Fruit fly (Drosophila melanogaster): Measurements from ENCODE around the gene CG3407.

Gene CG3407

DNA sequence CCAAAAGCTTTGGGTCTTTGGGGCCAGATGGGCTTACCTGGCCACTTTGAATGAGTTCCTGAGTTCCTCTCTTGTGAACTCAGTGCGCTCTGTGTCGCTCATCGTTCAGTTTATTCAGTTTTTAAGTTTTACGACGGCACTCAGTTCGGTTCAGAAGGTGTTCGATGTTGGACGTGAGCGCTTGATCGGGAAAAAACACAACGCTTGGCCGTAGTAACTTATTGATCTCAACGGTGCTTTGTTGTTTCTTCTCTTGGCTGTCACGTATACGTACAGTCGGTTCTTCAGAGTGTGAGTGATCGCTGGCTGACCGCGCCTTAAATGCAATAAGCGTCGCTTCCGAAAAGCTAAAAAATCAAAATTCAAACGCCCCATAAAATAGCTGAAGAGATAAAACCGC, 26.2 kb downstream of the CG3407 start, which contains the start of gene bark:
Gene bark (plus strand): TSS at position 140 of the 400 bp plus-strand sequence.
- TF ChIP-seq Sin3A (optimal IDR thresholded peaks at IDR 0.05) (no peak), psq (optimal IDR thresholded peaks at IDR 0.05) (no peak), insv (optimal IDR thresholded peaks at IDR 0.05) (no peak)

DNA sequence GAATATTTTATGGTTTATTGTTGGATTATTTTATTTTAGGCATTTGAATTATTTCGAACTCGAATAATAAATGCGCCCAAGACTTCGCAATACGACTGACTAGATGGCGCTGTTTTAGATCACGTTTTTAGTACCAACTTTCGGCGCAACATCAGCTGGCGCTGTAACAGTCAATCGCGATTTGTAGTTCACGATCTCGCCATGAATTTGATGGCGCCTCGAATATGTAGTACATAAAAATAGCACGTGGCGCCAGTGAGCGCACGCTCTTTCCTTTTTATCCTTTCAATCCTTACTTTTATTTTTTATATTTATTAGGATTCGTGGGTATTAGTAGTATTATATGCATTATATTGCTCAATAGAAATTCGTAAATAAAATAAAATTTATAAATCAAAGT, 27.0 kb downstream of the CG3407 start:
- TF ChIP-seq Sin3A (optimal IDR thresholded peaks at IDR 0.05) (no peak), insv (optimal IDR thresholded peaks at IDR 0.05) (no peak), h (optimal IDR thresholded peaks at IDR 0.05) (no peak), Myc (optimal IDR thresholded peaks at IDR 0.05) (no peak), psq (optimal IDR thresholded peaks at IDR 0.05) (no peak)

DNA sequence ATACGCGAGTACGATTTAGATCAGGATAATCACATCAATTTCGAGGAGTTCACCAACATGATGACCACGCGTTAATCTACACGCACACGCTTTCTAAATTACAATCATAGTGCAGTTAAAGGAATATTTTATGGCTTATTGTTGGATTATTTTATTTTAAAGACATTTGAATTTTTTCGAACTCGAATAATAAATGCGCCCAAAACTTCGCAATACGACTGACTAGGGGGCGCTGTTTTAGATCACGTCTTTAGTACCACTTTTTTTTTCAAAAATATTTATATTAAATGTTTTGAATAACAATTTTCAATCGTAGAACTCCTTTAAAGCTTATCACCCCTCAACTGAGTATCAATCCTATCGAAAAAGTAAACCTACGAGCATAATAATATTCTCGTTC, 27.8 kb downstream of the CG3407 start:
- no peak for TF ChIP-seq h (optimal IDR thresholded peaks at IDR 0.05)

DNA sequence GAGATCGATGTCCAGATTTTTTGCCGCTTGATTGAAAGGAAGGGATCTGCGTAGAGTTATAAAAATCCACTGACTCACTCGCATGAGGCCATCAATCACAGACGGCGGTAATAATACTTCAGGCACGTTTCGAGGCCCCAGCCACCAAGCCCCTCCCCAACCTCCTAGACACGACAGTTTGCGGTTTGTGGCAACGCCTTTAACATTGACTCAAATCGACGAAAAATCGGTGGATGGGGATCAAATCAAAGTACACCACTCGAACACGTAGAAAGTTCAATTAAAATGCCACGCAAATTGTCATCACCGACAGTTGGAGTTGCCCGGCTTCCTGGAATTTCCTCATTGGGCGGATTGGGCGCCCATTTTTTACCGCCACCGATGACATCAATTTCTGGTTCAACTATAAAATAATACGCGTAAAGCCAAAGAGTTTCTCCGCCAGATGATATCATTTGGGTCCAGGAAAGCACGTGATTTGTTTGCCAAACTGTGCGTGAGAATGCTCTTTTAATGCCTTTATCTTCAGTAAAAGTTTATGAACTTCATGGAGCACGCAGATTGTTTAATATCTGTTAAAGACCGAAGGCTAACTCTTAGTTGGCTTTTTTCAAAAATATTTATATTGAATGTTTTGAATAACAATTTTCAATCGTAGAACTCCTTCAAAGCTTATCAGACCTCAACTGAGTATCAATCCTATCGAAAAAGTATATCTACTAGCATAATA, 28.8 kb downstream of the CG3407 start, which contains the start of gene CG31960:
Gene CG31960 (plus strand): TSS at position 680 of the 730 bp plus-strand sequence.
- TF ChIP-seq ttk (optimal IDR thresholded peaks at IDR 0.05) = no peak
- TF ChIP-seq psq (optimal IDR thresholded peaks at IDR 0.05) = no peak
- TF ChIP-seq h (optimal IDR thresholded peaks at IDR 0.05) = no peak
- no peak for TF ChIP-seq Myc (optimal IDR thresholded peaks at IDR 0.05)
- no peak for TF ChIP-seq insv (optimal IDR thresholded peaks at IDR 0.05)

DNA sequence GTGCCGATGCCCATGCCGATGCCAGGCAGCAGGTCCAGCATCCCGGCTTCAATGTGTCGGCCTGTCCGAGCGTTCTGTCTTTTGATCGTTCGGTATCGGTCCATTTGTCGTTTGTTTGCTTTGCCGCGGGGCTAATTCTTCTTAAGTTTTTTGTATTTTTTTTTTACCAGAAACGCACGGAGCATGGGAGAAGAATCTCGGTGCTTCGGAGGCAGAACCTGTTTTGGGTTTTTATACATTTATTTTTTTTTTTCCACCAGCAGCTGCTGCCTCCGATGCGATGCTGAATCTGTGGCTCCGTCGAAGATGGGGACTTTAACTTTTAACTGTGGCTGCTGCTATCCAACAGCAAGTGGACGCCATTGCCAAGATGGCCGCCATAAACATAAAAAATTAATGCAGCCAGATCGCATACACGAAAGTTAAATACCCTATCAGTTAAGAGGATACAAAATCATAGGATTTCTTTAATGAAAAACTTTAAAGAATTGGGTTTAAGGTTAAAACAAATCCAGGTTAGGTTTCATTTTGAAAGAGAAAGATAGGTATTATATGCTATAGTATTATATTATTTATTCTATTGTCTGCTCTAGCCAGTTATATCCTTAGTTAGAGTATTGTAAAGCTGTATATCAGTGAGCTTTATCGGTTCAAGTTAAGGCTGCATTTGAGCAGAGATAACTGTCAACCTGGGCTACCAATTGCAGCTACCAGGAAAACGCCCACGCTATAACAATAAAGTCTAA, 31.9 kb downstream of the CG3407 start:
- no peak for TF ChIP-seq psq (optimal IDR thresholded peaks at IDR 0.05)
- TF ChIP-seq h (optimal IDR thresholded peaks at IDR 0.05) = no peak
- no peak for TF ChIP-seq Sin3A (optimal IDR thresholded peaks at IDR 0.05)
- no peak for TF ChIP-seq Myc (optimal IDR thresholded peaks at IDR 0.05)
- TF ChIP-seq insv (optimal IDR thresholded peaks at IDR 0.05) = no peak
- no peak for TF ChIP-seq ttk (optimal IDR thresholded peaks at IDR 0.05)

DNA sequence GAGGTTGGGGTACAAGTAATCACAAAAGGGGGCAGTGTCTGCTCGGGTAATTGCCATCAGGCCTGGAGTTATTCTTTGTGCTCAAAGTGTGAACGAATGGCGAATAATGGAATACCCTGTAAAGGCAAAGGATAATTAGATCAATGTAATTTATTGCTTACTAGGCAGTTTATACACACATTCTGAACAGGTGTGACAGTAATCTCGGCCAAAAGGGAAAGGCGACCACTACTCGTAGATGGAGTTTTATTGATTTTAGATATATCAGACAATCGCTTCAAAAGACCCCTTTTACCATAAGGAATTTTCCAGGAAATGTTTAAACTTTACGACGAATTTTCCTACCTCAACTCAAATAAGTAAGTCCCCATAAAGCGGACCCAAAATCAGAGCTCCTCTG, 32.6 kb downstream of the CG3407 start:
- no peak for TF ChIP-seq Myc (optimal IDR thresholded peaks at IDR 0.05)
- no peak for TF ChIP-seq ttk (optimal IDR thresholded peaks at IDR 0.05)
- no peak for TF ChIP-seq Sin3A (optimal IDR thresholded peaks at IDR 0.05)
- no peak for TF ChIP-seq insv (optimal IDR thresholded peaks at IDR 0.05)
- no peak for TF ChIP-seq psq (optimal IDR thresholded peaks at IDR 0.05)
- no peak for TF ChIP-seq h (optimal IDR thresholded peaks at IDR 0.05)

DNA sequence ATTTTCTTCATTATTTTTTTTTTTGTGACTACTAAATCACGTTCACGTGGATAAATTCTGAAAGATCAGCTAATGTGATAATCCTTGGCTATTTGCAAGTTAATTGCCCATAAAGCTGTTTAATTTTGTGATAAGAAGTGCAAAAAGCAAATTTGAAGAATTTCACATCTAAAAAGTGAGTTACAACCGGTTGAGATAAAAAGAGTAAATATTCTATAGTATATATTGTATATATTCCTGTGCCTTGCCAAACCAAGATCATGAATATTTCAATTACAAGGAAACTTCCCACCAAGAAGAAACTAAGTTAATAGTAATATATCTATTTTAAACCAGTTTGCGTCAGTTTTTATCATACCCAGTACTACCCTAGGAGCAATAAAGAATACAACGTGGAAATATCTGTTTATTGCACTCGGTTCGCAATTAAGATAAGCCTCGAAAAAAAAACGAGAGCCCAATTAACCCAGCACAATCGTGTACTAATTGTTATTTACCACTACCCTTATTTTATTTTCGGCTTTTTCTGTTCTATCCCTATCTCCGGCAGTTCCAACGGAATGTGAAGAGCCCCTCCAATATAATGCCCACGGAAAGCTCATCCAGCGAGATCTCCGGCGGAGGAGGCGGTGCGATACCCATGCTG, 33.9 kb downstream of the CG3407 start:
- no peak for TF ChIP-seq insv (optimal IDR thresholded peaks at IDR 0.05)
- TF ChIP-seq psq (optimal IDR thresholded peaks at IDR 0.05) = no peak
- TF ChIP-seq Sin3A (optimal IDR thresholded peaks at IDR 0.05) = no peak
- TF ChIP-seq Myc (optimal IDR thresholded peaks at IDR 0.05) = no peak
- no peak for TF ChIP-seq ttk (optimal IDR thresholded peaks at IDR 0.05)
- TF ChIP-seq h (optimal IDR thresholded peaks at IDR 0.05) = no peak

DNA sequence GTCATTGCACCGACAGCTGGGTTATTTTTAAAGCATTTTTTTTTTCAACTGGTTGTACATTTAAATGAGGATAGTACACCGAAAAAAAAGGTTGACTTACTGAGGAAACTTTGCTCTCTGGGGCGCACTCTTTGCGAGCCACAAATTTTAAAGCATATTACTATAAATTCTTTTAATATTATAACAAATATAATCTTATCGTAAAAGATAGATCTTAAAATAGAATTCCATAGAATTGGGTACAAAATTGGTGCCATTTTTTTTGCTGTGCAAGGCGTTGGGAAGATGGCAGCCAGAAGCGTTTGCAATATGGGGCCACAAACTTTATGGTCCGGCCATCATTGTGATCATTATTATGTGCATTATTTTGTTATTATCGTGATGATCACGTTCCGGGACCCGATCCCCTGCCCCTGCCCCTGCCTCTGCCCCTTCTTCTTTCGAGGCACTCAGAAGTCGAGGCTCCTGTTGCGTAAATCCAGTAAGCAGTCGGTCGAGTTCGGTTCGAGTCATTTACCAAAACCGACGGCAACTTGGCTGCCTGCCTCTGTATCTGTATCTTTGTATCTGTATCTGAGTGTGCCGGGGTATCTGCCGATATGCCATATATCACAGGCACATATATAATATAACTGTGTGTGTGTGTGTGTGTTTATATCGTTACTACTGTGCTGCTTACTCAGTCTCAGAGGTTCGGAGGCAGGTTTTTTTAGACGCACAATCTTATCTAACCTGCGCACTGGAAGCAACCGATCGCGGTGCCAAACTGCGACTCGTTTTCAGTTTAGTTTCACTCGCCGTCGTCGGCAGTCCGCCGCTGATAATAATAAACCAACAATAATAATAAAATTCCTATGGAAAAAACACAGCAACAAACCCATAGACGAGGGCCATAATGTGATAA, 34.8 kb downstream of the CG3407 start:
- TF ChIP-seq Sin3A (optimal IDR thresholded peaks at IDR 0.05) = no peak
- TF ChIP-seq psq (optimal IDR thresholded peaks at IDR 0.05) = no peak
- TF ChIP-seq Myc (optimal IDR thresholded peaks at IDR 0.05) = no peak
- no peak for TF ChIP-seq h (optimal IDR thresholded peaks at IDR 0.05)
- TF ChIP-seq insv (optimal IDR thresholded peaks at IDR 0.05) = no peak
- no peak for TF ChIP-seq ttk (optimal IDR thresholded peaks at IDR 0.05)

DNA sequence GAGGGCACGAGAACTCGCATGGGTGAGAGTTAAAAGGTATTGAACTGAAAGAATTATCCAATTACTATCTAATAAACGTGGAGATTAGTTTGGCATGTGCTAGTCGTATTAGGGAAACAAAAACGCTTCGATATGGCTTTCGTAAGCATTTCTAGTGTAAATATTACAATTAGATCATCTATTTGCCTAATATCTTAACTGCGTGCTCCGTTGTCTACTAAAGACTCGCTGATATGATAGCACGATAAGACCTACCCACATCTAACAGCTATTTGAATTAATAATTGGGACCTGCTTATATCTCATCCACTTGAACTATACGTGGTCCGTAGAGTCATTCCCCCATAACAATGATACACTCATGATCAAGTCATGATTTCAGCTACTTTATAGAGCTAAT, 35.7 kb downstream of the CG3407 start:
- TF ChIP-seq ttk (optimal IDR thresholded peaks at IDR 0.05) (no peak), Myc (optimal IDR thresholded peaks at IDR 0.05) (no peak)

DNA sequence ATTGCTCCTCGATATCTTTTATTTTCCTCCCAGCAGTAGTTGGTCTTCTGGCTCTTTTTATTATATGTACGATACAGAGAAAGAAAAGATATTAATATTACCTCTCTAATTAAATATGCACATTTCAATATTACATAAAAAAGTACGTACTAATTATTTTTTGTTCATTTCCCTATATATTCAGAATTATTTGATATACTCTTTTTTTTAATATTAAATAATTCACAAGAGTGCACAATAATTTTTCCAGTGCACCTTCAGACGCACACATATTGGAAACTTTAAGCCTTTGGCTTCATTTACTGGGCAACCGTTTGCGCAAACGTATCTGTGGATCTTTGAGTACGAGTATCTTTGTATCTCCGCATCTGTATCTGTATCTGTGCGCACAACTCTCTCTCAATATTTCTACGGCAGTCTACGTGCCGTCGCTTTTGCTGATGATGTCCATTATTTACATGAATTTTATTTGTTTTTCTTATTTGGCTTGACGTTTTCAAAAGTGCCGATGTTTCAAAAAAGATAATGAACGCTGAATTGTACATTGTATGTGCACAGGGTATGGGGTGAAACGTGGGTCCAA, 36.5 kb downstream of the CG3407 start:
- TF ChIP-seq Myc (optimal IDR thresholded peaks at IDR 0.05) (no peak), Sin3A (optimal IDR thresholded peaks at IDR 0.05) (no peak), h (optimal IDR thresholded peaks at IDR 0.05) (no peak), insv (optimal IDR thresholded peaks at IDR 0.05) (no peak), psq (optimal IDR thresholded peaks at IDR 0.05) (no peak), ttk (optimal IDR thresholded peaks at IDR 0.05) (no peak)

DNA sequence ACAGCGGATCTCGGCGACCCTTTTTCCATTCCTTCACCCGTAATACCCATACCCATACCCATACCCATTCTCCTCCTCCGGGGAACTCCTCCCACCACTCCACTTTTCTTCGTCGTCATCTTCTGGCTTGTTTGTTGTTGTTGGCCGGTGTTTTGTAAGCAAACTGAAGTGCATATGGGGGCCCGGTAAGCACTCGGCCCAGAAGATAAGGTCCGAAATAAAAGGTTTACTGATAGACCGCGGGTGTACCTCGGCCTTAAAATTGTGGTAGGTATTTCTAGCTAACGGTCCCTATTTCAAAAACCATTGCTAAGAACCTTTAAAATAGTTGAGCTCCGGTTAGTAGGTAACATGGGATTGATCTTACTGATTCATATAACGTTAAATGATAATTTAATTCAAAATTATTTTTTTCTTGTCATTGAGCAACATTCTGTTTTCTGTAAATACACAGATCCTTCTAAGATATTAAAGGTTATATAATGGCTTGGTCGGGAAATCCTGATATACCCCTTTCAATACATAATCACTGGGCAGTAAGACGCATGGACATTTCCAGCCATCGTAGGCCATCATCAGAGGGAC, 37.4 kb downstream of the CG3407 start:
- TF ChIP-seq psq (optimal IDR thresholded peaks at IDR 0.05) (no peak), Sin3A (optimal IDR thresholded peaks at IDR 0.05) (no peak), ttk (optimal IDR thresholded peaks at IDR 0.05) (no peak), insv (optimal IDR thresholded peaks at IDR 0.05) (no peak), h (optimal IDR thresholded peaks at IDR 0.05) (no peak), Myc (optimal IDR thresholded peaks at IDR 0.05) (no peak)

Measured in Kc167 (cell line).